Worm (Caenorhabditis elegans): Measurements from ENCODE around the gene Y62F5A.10.

ce11 chrII:11471916-11472315 lies 49.5 kb upstream of the Y62F5A.10 start, which contains the start of gene mfn-1:
- TF ChIP-seq unc-62 (GFP tag; optimal IDR thresholded peaks at IDR 0.05): no peak
- TF ChIP-seq nhr-28 (tag; optimal IDR thresholded peaks at IDR 0.05): no peak
- TF ChIP-seq pha-4 (tag; optimal IDR thresholded peaks at IDR 0.05): no peak
- no peak for TF ChIP-seq sem-2 (GFP tag; optimal IDR thresholded peaks at IDR 0.05)
- TF ChIP-seq elt-3 (tag; optimal IDR thresholded peaks at IDR 0.05): no peak
- TF ChIP-seq ham-2 (GFP tag; optimal IDR thresholded peaks at IDR 0.05): no peak

Measured in whole organism, mixed stage, embryonic.